Worm (Caenorhabditis elegans) whole organism, midembryonic: ENCODE data around the gene clec-59.

Experiments
- T22C8.4 ChIP-seq: fragments of 200-800 bp; sonication (Bioruptor generic); IDR thresholded peaks from 2 replicates; pipeline ENCODE4 v1.3.6; 2022; ENCODE audit warnings: missing genetic modification characterization, missing compliant biosample characterization
- cog-1 ChIP-seq: sonication (generic microtip); optimal IDR thresholded peaks from 2 replicates; lab custom pipeline; 2016; ENCODE audit warnings: missing genetic modification characterization, missing compliant biosample characterization
- flt-1 ChIP-seq: fragments of 200-800 bp; sonication (Bioruptor generic); IDR thresholded peaks from 2 replicates; pipeline ENCODE4 v1.3.6; 2022; ENCODE audit warnings: missing genetic modification characterization, missing compliant biosample characterization
- klf-2 ChIP-seq: fragments of 200-800 bp; sonication (Bioruptor generic); conservative IDR thresholded peaks from 2 replicates; pipeline ENCODE4 v1.3.6; 2022; ENCODE audit warnings: missing genetic modification reagents, missing genetic modification characterization, missing compliant biosample characterization
- med-1 ChIP-seq: sonication (generic microtip); optimal IDR thresholded peaks from 2 replicates; lab custom pipeline; 2017; ENCODE audit warnings: missing genetic modification characterization, mild to moderate bottlenecking, missing compliant biosample characterization, antibody characterized with exemption, missing genetic modification reagents; ENCODE audit not compliant: insufficient read depth
- ref-1 ChIP-seq: fragments of 200-800 bp; sonication (Bioruptor generic); conservative IDR thresholded peaks from 2 replicates; pipeline ENCODE4 v1.3.6; 2022; ENCODE audit warnings: missing genetic modification reagents, missing genetic modification characterization, missing compliant biosample characterization
- tab-1 ChIP-seq: fragments of 200-800 bp; sonication (Bioruptor generic); IDR thresholded peaks from 2 replicates; pipeline ENCODE4 v1.3.6; 2022; ENCODE audit warnings: missing genetic modification characterization, missing compliant biosample characterization
- ztf-23 ChIP-seq: fragments of 200-800 bp; sonication (Bioruptor generic); IDR thresholded peaks from 2 replicates; pipeline ENCODE4 v1.3.6; 2022; ENCODE audit warnings: missing genetic modification reagents, missing genetic modification characterization, missing compliant biosample characterization
- ztf-29 ChIP-seq: fragments of 200-800 bp; sonication (Bioruptor generic); IDR thresholded peaks from 2 replicates; pipeline ENCODE4 v1.3.6; 2022; ENCODE audit warnings: missing genetic modification reagents, missing genetic modification characterization, missing compliant biosample characterization

clec-59 gene

ce11 chrII:10513377-10513776, 34.1 kb upstream of the clec-59 start:
- TF ChIP-seq flt-1 (GFP tag; lab: Robert Waterston, UW) (no peak), tab-1 (GFP tag; lab: Robert Waterston, UW) (no peak), ref-1 (no peak), T22C8.4 (GFP tag; lab: Robert Waterston, UW) (no peak), cog-1 (tag; lab: Kevin White, UChicago) (no peak), ztf-29 (GFP tag; lab: Robert Waterston, UW) (no peak), klf-2 (GFP tag; lab: Robert Waterston, UW) (no peak), ztf-23 (GFP tag; lab: Robert Waterston, UW) (no peak), med-1 (GFP tag; lab: Kevin White, UChicago) (no peak)

- TF ChIP-seq ref-1 (no peak), cog-1 (tag; lab: Kevin White, UChicago) (no peak), flt-1 (GFP tag; lab: Robert Waterston, UW) (no peak), klf-2 (GFP tag; lab: Robert Waterston, UW) (no peak), med-1 (GFP tag; lab: Kevin White, UChicago) (no peak), T22C8.4 (GFP tag; lab: Robert Waterston, UW) (no peak), tab-1 (GFP tag; lab: Robert Waterston, UW) (no peak), ztf-29 (GFP tag; lab: Robert Waterston, UW) (no peak), ztf-23 (GFP tag; lab: Robert Waterston, UW) (no peak)
Measured at ce11 chrII:10510242-10510641, 31.0 kb upstream of the clec-59 start, which contains the start of gene F59B10.3. Gene F59B10.3, plus strand, starts transcription at chrII:10510542.

ce11 chrII:10509746-10510145, 30.5 kb upstream of the clec-59 start, which contains the start of gene F59B10.2:
Gene F59B10.2, minus strand, starts transcription at chrII:10509846.
- TF ChIP-seq cog-1 (tag; lab: Kevin White, UChicago), result no peak
- no peak for TF ChIP-seq tab-1 (GFP tag; lab: Robert Waterston, UW)
- TF ChIP-seq ztf-23 (GFP tag; lab: Robert Waterston, UW), result no peak
- TF ChIP-seq ztf-29 (GFP tag; lab: Robert Waterston, UW), result no peak
- no peak for TF ChIP-seq ref-1
- no peak for TF ChIP-seq med-1 (GFP tag; lab: Kevin White, UChicago)
- no peak for TF ChIP-seq klf-2 (GFP tag; lab: Robert Waterston, UW)
- TF ChIP-seq T22C8.4 (GFP tag; lab: Robert Waterston, UW), result no peak
- TF ChIP-seq flt-1 (GFP tag; lab: Robert Waterston, UW), result no peak

ce11 chrII:10507906-10508305, 28.7 kb upstream of the clec-59 start:
- TF ChIP-seq med-1 (GFP tag; lab: Kevin White, UChicago) (no peak), ztf-23 (GFP tag; lab: Robert Waterston, UW) (no peak), klf-2 (GFP tag; lab: Robert Waterston, UW) (no peak), tab-1 (GFP tag; lab: Robert Waterston, UW) (no peak), cog-1 (tag; lab: Kevin White, UChicago) (no peak), T22C8.4 (GFP tag; lab: Robert Waterston, UW) (no peak), ref-1 (no peak), ztf-29 (GFP tag; lab: Robert Waterston, UW) (no peak), flt-1 (GFP tag; lab: Robert Waterston, UW) (no peak)

- no peak for TF ChIP-seq flt-1 (GFP tag; lab: Robert Waterston, UW)
- TF ChIP-seq ref-1, result no peak
- no peak for TF ChIP-seq cog-1 (tag; lab: Kevin White, UChicago)
- no peak for TF ChIP-seq ztf-29 (GFP tag; lab: Robert Waterston, UW)
- no peak for TF ChIP-seq med-1 (GFP tag; lab: Kevin White, UChicago)
- TF ChIP-seq T22C8.4 (GFP tag; lab: Robert Waterston, UW), result no peak
- TF ChIP-seq klf-2 (GFP tag; lab: Robert Waterston, UW), result no peak
- TF ChIP-seq ztf-23 (GFP tag; lab: Robert Waterston, UW), result no peak
- no peak for TF ChIP-seq tab-1 (GFP tag; lab: Robert Waterston, UW)
Measured at ce11 chrII:10505949-10506348, 26.7 kb upstream of the clec-59 start.

ce11 chrII:10504729-10505128, 25.5 kb upstream of the clec-59 start:
- no peak for TF ChIP-seq T22C8.4 (GFP tag; lab: Robert Waterston, UW)
- TF ChIP-seq ztf-29 (GFP tag; lab: Robert Waterston, UW), result no peak
- no peak for TF ChIP-seq tab-1 (GFP tag; lab: Robert Waterston, UW)
- no peak for TF ChIP-seq klf-2 (GFP tag; lab: Robert Waterston, UW)
- TF ChIP-seq flt-1 (GFP tag; lab: Robert Waterston, UW), result no peak
- no peak for TF ChIP-seq ztf-23 (GFP tag; lab: Robert Waterston, UW)
- no peak for TF ChIP-seq cog-1 (tag; lab: Kevin White, UChicago)
- TF ChIP-seq ref-1, result no peak
- no peak for TF ChIP-seq med-1 (GFP tag; lab: Kevin White, UChicago)

- TF ChIP-seq klf-2 (GFP tag; lab: Robert Waterston, UW) (no peak), ztf-29 (GFP tag; lab: Robert Waterston, UW) (no peak), flt-1 (GFP tag; lab: Robert Waterston, UW) (0 out of 2 replicates have a peak, but pooled peaks have one; percentile 6), ztf-23 (GFP tag; lab: Robert Waterston, UW) (peak; percentile 56; the same call in 1 of the 2 replicates), tab-1 (GFP tag; lab: Robert Waterston, UW) (0 out of 2 replicates have a peak, but pooled peaks have one; percentile 67), cog-1 (tag; lab: Kevin White, UChicago) (peak; percentile 72)
Measured at ce11 chrII:10502491-10503063, 23.3 kb upstream of the clec-59 start, which contains the start of gene myrf-1. Gene myrf-1, minus strand, starts transcription at chrII:10502541.

ce11 chrII:10501578-10501977, 22.3 kb upstream of the clec-59 start:
- no peak for TF ChIP-seq med-1 (GFP tag; lab: Kevin White, UChicago)
- TF ChIP-seq tab-1 (GFP tag; lab: Robert Waterston, UW), result no peak
- TF ChIP-seq ztf-23 (GFP tag; lab: Robert Waterston, UW), result no peak
- TF ChIP-seq ztf-29 (GFP tag; lab: Robert Waterston, UW), result no peak
- no peak for TF ChIP-seq T22C8.4 (GFP tag; lab: Robert Waterston, UW)
- TF ChIP-seq ref-1, result no peak
- TF ChIP-seq cog-1 (tag; lab: Kevin White, UChicago), result no peak
- TF ChIP-seq flt-1 (GFP tag; lab: Robert Waterston, UW), result no peak
